Fruit fly (Drosophila melanogaster) whole organism, embryonic: Measurements from ENCODE around the gene CIA30.
A peak's percentile ranks its signal among the peaks of the same experiment; 100 is the strongest.

Experiments
- Ada2b ChIP-seq: fragments of 200-800 bp; sonication (Bioruptor generic); IDR thresholded peaks from 2 replicates; pipeline ENCODE4 v1.3.6; 2022; ENCODE audit warnings: missing biosample characterization, missing genetic modification characterization
- Awh ChIP-seq: fragments of 200-800 bp; sonication (Bioruptor generic); IDR thresholded peaks from 2 replicates; pipeline ENCODE4, ENCODE4 v1.3.6; 2022; ENCODE audit warnings: missing biosample characterization, missing genetic modification characterization
- BEAF-32 ChIP-seq: fragments of 200-800 bp; sonication (Bioruptor generic); optimal IDR thresholded peaks from 3 replicates; lab custom pipeline; 2017; ENCODE audit warnings: missing biosample characterization, missing genetic modification characterization, mild to moderate bottlenecking, moderate library complexity, missing genetic modification reagents
- Bteb2 ChIP-seq: fragments of 200-800 bp; sonication (Bioruptor generic); optimal IDR thresholded peaks from 2 replicates; lab custom pipeline; 2016; ENCODE audit warnings: missing biosample characterization, missing genetic modification characterization
- CG10366 ChIP-seq: fragments of 200-800 bp; sonication (Bioruptor generic); IDR thresholded peaks from 2 replicates; pipeline ENCODE4 v1.3.6; 2022; ENCODE audit warnings: missing biosample characterization, missing genetic modification characterization
- CG10979 ChIP-seq: fragments of 200-800 bp; sonication (Bioruptor generic); optimal IDR thresholded peaks from 2 replicates; lab custom pipeline; 2018; ENCODE audit warnings: missing biosample characterization, mild to moderate bottlenecking, missing genetic modification characterization, moderate library complexity
- CG11456 ChIP-seq: fragments of 200-800 bp; sonication (Bioruptor generic); IDR thresholded peaks from 3 replicates; pipeline ENCODE4 v1.3.6; 2022; ENCODE audit warnings: missing biosample characterization, missing genetic modification characterization
- CG13624 ChIP-seq: fragments of 200-800 bp; sonication (Bioruptor generic); optimal IDR thresholded peaks from 2 replicates; lab custom pipeline; 2016; ENCODE audit warnings: missing biosample characterization, missing genetic modification characterization
- CG14710 ChIP-seq: fragments of 200-800 bp; sonication (Bioruptor generic); optimal IDR thresholded peaks from 3 replicates; lab custom pipeline; 2019; ENCODE audit warnings: missing biosample characterization, mild to moderate bottlenecking, missing genetic modification characterization, moderate library complexity
- CG1603 ChIP-seq: fragments of 200-800 bp; sonication (Bioruptor generic); optimal IDR thresholded peaks from 2 replicates; lab custom pipeline; 2019; ENCODE audit warnings: missing biosample characterization, mild to moderate bottlenecking, missing genetic modification characterization, moderate library complexity
- CG18262 ChIP-seq: fragments of 200-800 bp; optimal IDR thresholded peaks from 3 replicates; lab custom pipeline; 2019; ENCODE audit warnings: missing biosample characterization, mild to moderate bottlenecking, missing genetic modification characterization, moderate library complexity
- CG18619 ChIP-seq: fragments of 200-800 bp; sonication (Bioruptor generic); optimal IDR thresholded peaks from 3 replicates; lab custom pipeline; 2017; ENCODE audit warnings: missing biosample characterization, mild to moderate bottlenecking, missing genetic modification characterization
- CG2202 ChIP-seq: fragments of 200-800 bp; sonication (Bioruptor generic); optimal IDR thresholded peaks from 2 replicates; lab custom pipeline; 2018; ENCODE audit warnings: missing biosample characterization, mild to moderate bottlenecking, missing genetic modification characterization
- CG31365 ChIP-seq: fragments of 200-800 bp; sonication (Bioruptor generic); optimal IDR thresholded peaks from 2 replicates; lab custom pipeline; 2018; ENCODE audit warnings: missing biosample characterization, mild to moderate bottlenecking, missing genetic modification characterization
- CG3281 ChIP-seq: fragments of 200-800 bp; sonication (Bioruptor generic); optimal IDR thresholded peaks from 3 replicates; lab custom pipeline; 2017; ENCODE audit warnings: missing biosample characterization, mild to moderate bottlenecking, missing genetic modification characterization
- CG42726 ChIP-seq: fragments of 200-800 bp; sonication (Bioruptor generic); IDR thresholded peaks from 2 replicates; pipeline ENCODE4 v1.3.6; 2022; ENCODE audit warnings: missing biosample characterization, missing genetic modification characterization; ENCODE audit not compliant: partially characterized antibody
- CG4854 ChIP-seq: fragments of 200-800 bp; sonication (Bioruptor generic); optimal IDR thresholded peaks from 2 replicates; lab custom pipeline; 2016; ENCODE audit warnings: missing biosample characterization, missing genetic modification characterization, inconsistent platforms
- CG5953 ChIP-seq: fragments of 200-800 bp; sonication (Bioruptor generic); IDR thresholded peaks from 2 replicates; pipeline ENCODE4 v1.3.6; 2022; ENCODE audit warnings: missing biosample characterization, missing genetic modification characterization
- CG8765 ChIP-seq: fragments of 200-800 bp; sonication (Bioruptor generic); IDR thresholded peaks from 2 replicates; pipeline ENCODE4 v1.3.6; 2022; ENCODE audit warnings: missing biosample characterization, missing genetic modification characterization
- CG8944 ChIP-seq: fragments of 200-800 bp; sonication (Bioruptor generic); optimal IDR thresholded peaks from 3 replicates; lab custom pipeline; 2016; ENCODE audit warnings: missing biosample characterization, missing genetic modification characterization
- CG9876 ChIP-seq: fragments of 200-800 bp; sonication (Bioruptor generic); optimal IDR thresholded peaks from 2 replicates; lab custom pipeline; 2016; ENCODE audit warnings: missing biosample characterization, missing genetic modification characterization
- Deaf1 ChIP-seq: fragments of 200-800 bp; optimal IDR thresholded peaks from 3 replicates; lab custom pipeline; 2019; ENCODE audit warnings: missing biosample characterization, mild to moderate bottlenecking, missing genetic modification characterization, moderate library complexity
- E2f2 ChIP-seq: fragments of 200-800 bp; sonication (Bioruptor generic); IDR thresholded peaks from 2 replicates; pipeline ENCODE4 v1.3.6; 2022; ENCODE audit warnings: missing biosample characterization, missing genetic modification characterization
- HmgZ ChIP-seq: fragments of 200-800 bp; sonication (Bioruptor generic); optimal IDR thresholded peaks from 2 replicates; lab custom pipeline; 2018; ENCODE audit warnings: missing biosample characterization, mild to moderate bottlenecking, missing genetic modification characterization
- Hr78 ChIP-seq, 2 experiments: fragments of 200-800 bp in 1 of 2; fragments of >200 bp in 1 of 2; sonication (Bioruptor generic) in 1 of 2; optimal IDR thresholded peaks; 2 replicates each; lab custom pipeline; 2017 to 2019; ENCODE audit warnings: missing biosample characterization in 2 of 2, missing genetic modification characterization in 2 of 2, mild to moderate bottlenecking in 1 of 2, moderate library complexity in 1 of 2
- Hsf ChIP-seq: fragments of 200-800 bp; sonication (Bioruptor generic); optimal IDR thresholded peaks from 3 replicates; lab custom pipeline; 2016; ENCODE audit warnings: missing biosample characterization, missing genetic modification characterization
- Jarid2 ChIP-seq: fragments of 200-800 bp; sonication (Bioruptor generic); optimal IDR thresholded peaks from 3 replicates; lab custom pipeline; 2017; ENCODE audit warnings: mild to moderate bottlenecking, missing biosample characterization, missing genetic modification reagents, missing genetic modification characterization
- Mrtf ChIP-seq: fragments of 200-800 bp; sonication (Bioruptor generic); IDR thresholded peaks from 3 replicates; pipeline ENCODE4 v1.3.6; 2022; ENCODE audit warnings: missing biosample characterization, missing genetic modification characterization
- NfI ChIP-seq: fragments of 200-800 bp; sonication (Bioruptor generic); optimal IDR thresholded peaks from 3 replicates; lab custom pipeline; 2018; ENCODE audit warnings: missing biosample characterization, mild to moderate bottlenecking, missing genetic modification characterization, moderate library complexity
- Pdp1 ChIP-seq, 2 experiments: fragments of 200-800 bp; sonication (Bioruptor generic); optimal IDR thresholded peaks; 3 replicates each; lab custom pipeline; 2016; ENCODE audit warnings: missing biosample characterization in 2 of 2, missing genetic modification characterization in 2 of 2, mild to moderate bottlenecking in 1 of 2, moderate library complexity in 1 of 2
- Poxn ChIP-seq: fragments of 200-800 bp; sonication (Bioruptor generic); IDR thresholded peaks from 2 replicates; pipeline ENCODE4 v1.3.6; 2022; ENCODE audit warnings: missing biosample characterization, missing genetic modification characterization
- Six4 ChIP-seq: fragments of 200-800 bp; sonication (Bioruptor generic); optimal IDR thresholded peaks from 2 replicates; lab custom pipeline; 2016; ENCODE audit warnings: missing biosample characterization, missing genetic modification characterization
- Sry-β ChIP-seq: fragments of 200-800 bp; sonication (Bioruptor generic); optimal IDR thresholded peaks from 2 replicates; lab custom pipeline; 2018; ENCODE audit warnings: missing biosample characterization, mild to moderate bottlenecking, missing genetic modification characterization, moderate library complexity
- ash1 ChIP-seq: fragments of 200-800 bp; sonication (Bioruptor generic); optimal IDR thresholded peaks from 2 replicates; lab custom pipeline; 2018; ENCODE audit warnings: missing biosample characterization, mild to moderate bottlenecking, missing genetic modification characterization
- bsh ChIP-seq, 2 experiments: fragments of 200-800 bp; sonication (Bioruptor generic); optimal IDR thresholded peaks; 2 replicates each; lab custom pipeline; 2017 to 2018; ENCODE audit warnings: mild to moderate bottlenecking in 2 of 2, missing biosample characterization in 2 of 2, missing genetic modification characterization in 2 of 2, moderate library complexity in 1 of 2
- chinmo ChIP-seq: fragments of 200-800 bp; sonication (Bioruptor generic); IDR thresholded peaks from 4 replicates; pipeline ENCODE4 v1.3.6; 2022; ENCODE audit warnings: missing biosample characterization, missing genetic modification characterization; ENCODE audit not compliant: partially characterized antibody
- dati ChIP-seq: fragments of 200-800 bp; sonication (Bioruptor generic); IDR thresholded peaks from 2 replicates; pipeline ENCODE4 v1.3.6; 2022; ENCODE audit warnings: missing biosample characterization, missing genetic modification characterization
- dm ChIP-seq: fragments of 200-800 bp; sonication (Bioruptor generic); optimal IDR thresholded peaks from 3 replicates; lab custom pipeline; 2016; ENCODE audit warnings: missing biosample characterization, missing genetic modification characterization
- gce ChIP-seq: fragments of 200-800 bp; sonication (Bioruptor generic); IDR thresholded peaks from 3 replicates; pipeline ENCODE4 v1.3.6; 2022; ENCODE audit warnings: missing biosample characterization, missing genetic modification characterization
- gem ChIP-seq: fragments of 200-800 bp; sonication (Bioruptor generic); optimal IDR thresholded peaks from 2 replicates; lab custom pipeline; 2019; ENCODE audit warnings: missing biosample characterization, mild to moderate bottlenecking, missing genetic modification characterization, moderate library complexity
- hb ChIP-seq: fragments of 200-800 bp; sonication (Bioruptor generic); IDR thresholded peaks from 3 replicates; pipeline ENCODE4 v1.3.6; 2022; ENCODE audit warnings: missing biosample characterization, missing genetic modification characterization; ENCODE audit not compliant: partially characterized antibody
- ind ChIP-seq: fragments of 200-800 bp; sonication (Bioruptor generic); optimal IDR thresholded peaks from 3 replicates; lab custom pipeline; 2016; ENCODE audit warnings: missing biosample characterization, missing genetic modification characterization
- lmd ChIP-seq: fragments of 200-800 bp; sonication (Bioruptor generic); IDR thresholded peaks from 2 replicates; pipeline ENCODE4 v1.3.6; 2022; ENCODE audit warnings: missing biosample characterization, missing genetic modification characterization
- nom ChIP-seq: fragments of 200-800 bp; sonication (Bioruptor generic); optimal IDR thresholded peaks from 2 replicates; lab custom pipeline; 2017; ENCODE audit warnings: missing biosample characterization, missing genetic modification characterization, mild to moderate bottlenecking, moderate library complexity, missing genetic modification reagents
- peb ChIP-seq: fragments of 200-800 bp; sonication (Bioruptor generic); IDR thresholded peaks from 2 replicates; pipeline ENCODE4 v1.3.6; 2022; ENCODE audit warnings: missing biosample characterization, missing genetic modification characterization
- phol ChIP-seq: fragments of 200-800 bp; sonication (Bioruptor generic); optimal IDR thresholded peaks from 3 replicates; lab custom pipeline; 2018; ENCODE audit warnings: missing biosample characterization, mild to moderate bottlenecking, missing genetic modification characterization, moderate library complexity
- ranshi ChIP-seq: fragments of 200-800 bp; sonication (Bioruptor generic); IDR thresholded peaks from 2 replicates; pipeline ENCODE4 v1.3.6; 2022; ENCODE audit warnings: missing biosample characterization, missing genetic modification characterization
- sc ChIP-seq, 3 experiments: fragments of >200 bp in 2 of 3; fragments of 200-800 bp in 1 of 3; sonication (Bioruptor generic) in 1 of 3; optimal IDR thresholded peaks; 2 replicates in 2 of 3; 3 replicates in 1 of 3; lab custom pipeline; 2017; ENCODE audit warnings: mild to moderate bottlenecking in 1 of 3, missing biosample characterization in 1 of 3, missing genetic modification characterization in 1 of 3, missing genetic modification reagents in 1 of 3
- ttk ChIP-seq: fragments of 200-800 bp; sonication (Bioruptor generic); IDR thresholded peaks from 2 replicates; pipeline ENCODE4 v2.1.2; 2022; ENCODE audit warnings: missing biosample characterization, missing genetic modification characterization
- vfl ChIP-seq: fragments of 200-800 bp; sonication (Bioruptor generic); optimal IDR thresholded peaks from 2 replicates; lab custom pipeline; 2016; ENCODE audit warnings: missing biosample characterization, missing genetic modification characterization
- vvl ChIP-seq: fragments of 200-800 bp; sonication (Bioruptor generic); IDR thresholded peaks from 2 replicates; pipeline ENCODE4 v1.3.6; 2022; ENCODE audit warnings: missing biosample characterization, missing genetic modification characterization

Gene CIA30

DNA sequence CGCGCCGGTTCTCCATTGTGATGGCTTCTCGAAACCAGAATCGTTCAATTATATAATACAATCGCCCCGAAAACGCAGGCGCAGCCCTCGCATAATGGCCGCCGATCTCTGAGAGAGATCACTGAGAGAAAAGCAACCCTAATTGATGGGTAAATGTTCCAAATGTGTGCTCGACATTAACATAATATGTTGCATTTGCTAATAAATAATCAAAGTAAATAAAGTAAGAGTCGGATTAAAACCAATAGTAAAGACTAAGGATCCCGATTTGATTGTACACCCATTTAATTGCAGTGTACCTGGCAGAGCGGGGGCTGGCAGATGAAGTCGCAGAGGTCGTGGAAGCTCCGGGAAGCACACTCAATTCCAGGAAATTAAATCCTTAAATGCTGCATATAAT lies 32.2 kb upstream of the CIA30 start (continued):
- TF ChIP-seq phol (tag; lab: Kevin White, UChicago) (peak; percentile 4), Awh (GFP tag; lab: Robert Waterston, UW) (no peak; the same call in 1 of the 2 replicates), gce (GFP tag; lab: Robert Waterston, UW) (no peak), Jarid2 (no peak), gem (peak; percentile 13), Ada2b (GFP tag; lab: Robert Waterston, UW) (no peak), CG11456 (no peak), BEAF-32 (GFP tag; lab: Kevin White, UChicago) (no peak), CG4854 (GFP tag; lab: Kevin White, UChicago) (no peak), HmgZ (no peak), CG18619 (GFP tag; lab: Kevin White, UChicago) (no peak), CG1603 (tag; lab: Kevin White, UChicago) (peak; percentile 28), Bteb2 (no peak), CG18262 (tag; lab: Kevin White, UChicago) (peak; percentile 13), E2f2 (GFP tag; lab: Robert Waterston, UW) (no peak), Hsf (GFP tag; lab: Kevin White, UChicago) (no peak), ttk (GFP tag; lab: Robert Waterston, UW) (no peak), hb (no peak), CG5953 (GFP tag; lab: Robert Waterston, UW) (no peak), CG8944 (GFP tag; lab: Kevin White, UChicago) (no peak), Poxn (no peak), CG8765 (GFP tag; lab: Robert Waterston, UW) (no peak), ind (GFP tag; lab: Kevin White, UChicago) (no peak), bsh (GFP tag; optimal IDR thresholded peaks at IDR 0.05; lab: Kevin White, UChicago) (no peak), Sry-β (GFP tag; lab: Kevin White, UChicago) (no peak), dm (no peak), lmd (GFP tag; lab: Robert Waterston, UW) (no peak), Pdp1 (GFP tag; optimal IDR thresholded peaks at IDR 0.05; lab: Kevin White, UChicago) (peak in 1 of 2 experiments; percentile 52), CG2202 (no peak), ranshi (GFP tag; lab: Robert Waterston, UW) (no peak), CG10366 (no peak), CG42726 (no peak), vfl (GFP tag; lab: Kevin White, UChicago) (no peak), ash1 (GFP tag; lab: Kevin White, UChicago) (no peak), Hr78 (GFP tag; optimal IDR thresholded peaks at IDR 0.05; lab: Kevin White, UChicago) (no peak), CG10979 (tag; lab: Kevin White, UChicago) (peak; percentile 29)

- no peak for TF ChIP-seq dati (GFP tag; lab: Robert Waterston, UW)
- TF ChIP-seq sc (optimal IDR thresholded peaks at IDR 0.05; lab: Kevin White, UChicago): no peak
- no peak for TF ChIP-seq sc (GFP tag; optimal IDR thresholded peaks at IDR 0.05; lab: Kevin White, UChicago)
- TF ChIP-seq Six4: no peak
- TF ChIP-seq CG9876: no peak
- no peak for TF ChIP-seq vvl (GFP tag; lab: Robert Waterston, UW)
- peak; percentile 2 for TF ChIP-seq CG18262 (tag; lab: Kevin White, UChicago)
- no peak for TF ChIP-seq CG13624 (GFP tag; lab: Kevin White, UChicago)
- TF ChIP-seq Poxn: no peak
- TF ChIP-seq bsh (GFP tag; optimal IDR thresholded peaks at IDR 0.05; lab: Kevin White, UChicago): peak in 1 of 2 experiments; percentile 51
- no peak for TF ChIP-seq CG14710 (tag; lab: Kevin White, UChicago)
- TF ChIP-seq Deaf1: peak; percentile 22
- TF ChIP-seq NfI: no peak
- no peak for TF ChIP-seq chinmo
- TF ChIP-seq peb: no peak
- TF ChIP-seq Mrtf (GFP tag; lab: Robert Waterston, UW): no peak
- TF ChIP-seq CG3281: no peak
- no peak for TF ChIP-seq CG31365 (tag; lab: Kevin White, UChicago)
- no peak for TF ChIP-seq nom
These were observed 30.9 kb upstream of the CIA30 start for dm6 chr3R:29705789-29706303.
